Worm (Caenorhabditis elegans): ENCODE measurements around the gene sra-35.

ce11 chrII:4557487-4557886, 29.8 kb upstream of the sra-35 start, which contains the start of gene M03A1.3:
- no peak for TF ChIP-seq him-1 (tag; optimal IDR thresholded peaks at IDR 0.05)
- TF ChIP-seq dao-5 (tag; optimal IDR thresholded peaks at IDR 0.05), result no peak

Data from whole organism, L4/young adult.